Worm (Caenorhabditis elegans): ENCODE results near the gene ifa-4.

ce11 chrX:4915879-4916278 lies at the start of gene ifa-4:
- TF ChIP-seq T22C8.4 (GFP tag; IDR thresholded peaks at IDR 0.05) (no peak), ztf-29 (GFP tag; IDR thresholded peaks at IDR 0.05) (no peak), ref-1 (GFP tag; conservative IDR thresholded peaks at IDR 0.05) (no peak)
